Worm (Caenorhabditis elegans) whole organism, L4 larva: ENCODE data around the gene F07G6.10.

Source experiments
- D1046.2 ChIP-seq: fragments of 200-800 bp; sonication (Bioruptor generic); IDR thresholded peaks from 2 replicates; pipeline ENCODE4 v1.3.6; 2022; ENCODE audit warnings: missing genetic modification characterization, missing compliant biosample characterization
- F37D6.2 ChIP-seq: sonication (generic microtip); optimal IDR thresholded peaks from 2 replicates; lab custom pipeline; 2016; ENCODE audit warnings: mild to moderate bottlenecking, missing genetic modification characterization, missing compliant biosample characterization
- F44E2.7 ChIP-seq: fragments of 200-800 bp; sonication (Bioruptor generic); IDR thresholded peaks from 2 replicates; pipeline ENCODE4 v2.1.2; 2022; ENCODE audit warnings: missing genetic modification characterization, missing compliant biosample characterization
- ZK546.5 ChIP-seq, 2 experiments: sonication (generic microtip); optimal IDR thresholded peaks; 2 replicates each; lab custom pipeline; 2017; ENCODE audit warnings: missing biosample characterization in 2 of 2, missing genetic modification characterization in 2 of 2
- aha-1 ChIP-seq: fragments of 150-350 bp; peaks from one replicate; lab custom pipeline; 2014; ENCODE audit warnings: missing biosample characterization, missing genetic modification characterization
- ceh-82 ChIP-seq: sonication (generic microtip); optimal IDR thresholded peaks from 2 replicates; lab custom pipeline; 2017; ENCODE audit warnings: missing biosample characterization, missing genetic modification characterization
- hlh-30 ChIP-seq: sonication (generic microtip); optimal IDR thresholded peaks from 2 replicates; lab custom pipeline; 2017; ENCODE audit warnings: antibody characterized with exemption, mild to moderate bottlenecking, missing genetic modification characterization, missing compliant biosample characterization; ENCODE audit not compliant: insufficient read depth
- lim-7 ChIP-seq: fragments of 200-800 bp; sonication (Bioruptor generic); IDR thresholded peaks from 2 replicates; pipeline ENCODE4 v1.3.6; 2022; ENCODE audit warnings: missing genetic modification characterization, missing compliant biosample characterization
- lir-3 ChIP-seq: sonication (generic microtip); optimal IDR thresholded peaks from 2 replicates; lab custom pipeline; 2016; ENCODE audit warnings: mild to moderate bottlenecking, missing genetic modification characterization, missing compliant biosample characterization
- mxl-3 ChIP-seq: fragments of 200-800 bp; sonication (Bioruptor generic); optimal IDR thresholded peaks from 2 replicates; lab custom pipeline; 2018; ENCODE audit warnings: mild to moderate bottlenecking, missing genetic modification characterization, missing compliant biosample characterization
- nhr-42 ChIP-seq: fragments of 200-800 bp; sonication (Bioruptor generic); IDR thresholded peaks from 2 replicates; pipeline ENCODE4 v1.3.6; 2022; ENCODE audit warnings: missing genetic modification characterization, missing compliant biosample characterization
- sdz-12 ChIP-seq: fragments of 200-800 bp; sonication (Bioruptor generic); optimal IDR thresholded peaks from 2 replicates; lab custom pipeline; 2018; ENCODE audit warnings: mild to moderate bottlenecking, missing genetic modification characterization, missing compliant biosample characterization
- skn-1 ChIP-seq: fragments of 150-350 bp; optimal IDR thresholded peaks from 2 replicates; lab custom pipeline; 2014; ENCODE audit warnings: missing biosample characterization, missing genetic modification characterization
- unc-39 ChIP-seq: sonication (generic microtip); optimal IDR thresholded peaks from 2 replicates; lab custom pipeline; 2017; ENCODE audit warnings: missing biosample characterization, missing genetic modification characterization
- unc-62 ChIP-seq, 3 experiments: fragments of 150-350 bp in 1 of 3; sonication (generic microtip); optimal IDR thresholded peaks in 2 of 3; peaks in 1 of 3; 1 replicate in 1 of 3; 2 replicates in 2 of 3; lab custom pipeline; 2014 to 2017; ENCODE audit warnings: missing biosample characterization in 3 of 3, missing genetic modification characterization in 3 of 3, missing genetic modification reagents in 3 of 3, missing genotype in 1 of 3
- zag-1 ChIP-seq: fragments of 150-350 bp; optimal IDR thresholded peaks from 2 replicates; lab custom pipeline; 2014; ENCODE audit warnings: missing biosample characterization, missing genetic modification characterization

Gene F07G6.10

ce11 chrX:1769636-1770035 is 31.9 kb downstream of the F07G6.10 start:
- no peak for TF ChIP-seq mxl-3 (GFP tag; lab: Kevin White, UChicago)
- TF ChIP-seq unc-62 (GFP tag; optimal IDR thresholded peaks at IDR 0.05 in 1 of 2; lab: Kevin White, UChicago): peak in 1 of 2 experiments; percentile 97
- no peak for TF ChIP-seq unc-62 (tag; optimal IDR thresholded peaks at IDR 0.05; lab: Kevin White, UChicago)
- TF ChIP-seq aha-1 (tag; lab: Kevin White, UChicago): peak; percentile 34
- no peak for TF ChIP-seq D1046.2 (GFP tag; lab: Robert Waterston, UW)
- TF ChIP-seq F37D6.2 (tag; lab: Kevin White, UChicago): no peak

ce11 chrX:1777988-1778387 is 40.3 kb downstream of the F07G6.10 start, which contains the start of gene elc-2:
Gene elc-2 (minus strand): TSS chrX:1778088.
- no peak for TF ChIP-seq zag-1 (tag; lab: Kevin White, UChicago)

ce11 chrX:1785692-1786091 is 48.0 kb downstream of the F07G6.10 start:
- TF ChIP-seq unc-62 (GFP tag; optimal IDR thresholded peaks at IDR 0.05 in 1 of 2; lab: Kevin White, UChicago) (peak in 1 of 2 experiments; percentile 98), unc-62 (tag; optimal IDR thresholded peaks at IDR 0.05; lab: Kevin White, UChicago) (no peak), sdz-12 (GFP tag; lab: Kevin White, UChicago) (no peak)

ce11 chrX:1786607-1787006 is 48.9 kb downstream of the F07G6.10 start, which contains the start of gene arg-1:
Gene arg-1 (plus strand): TSS chrX:1786907.
- no peak for TF ChIP-seq lir-3 (tag; lab: Kevin White, UChicago)
- no peak for TF ChIP-seq ZK546.5 (tag; optimal IDR thresholded peaks at IDR 0.05; lab: Kevin White, UChicago)
- no peak for TF ChIP-seq hlh-30 (tag; lab: Kevin White, UChicago)
- no peak for TF ChIP-seq unc-62 (GFP tag; optimal IDR thresholded peaks at IDR 0.05 in 1 of 2; lab: Kevin White, UChicago)
- TF ChIP-seq unc-62 (tag; optimal IDR thresholded peaks at IDR 0.05; lab: Kevin White, UChicago): no peak
- no peak for TF ChIP-seq ceh-82
- TF ChIP-seq F37D6.2 (tag; lab: Kevin White, UChicago): no peak
- TF ChIP-seq unc-39 (tag; lab: Kevin White, UChicago): no peak
- TF ChIP-seq lim-7: no peak
- TF ChIP-seq nhr-42 (GFP tag; lab: Robert Waterston, UW): no peak
- TF ChIP-seq F44E2.7 (GFP tag; lab: Robert Waterston, UW): no peak
- no peak for TF ChIP-seq skn-1 (tag; lab: Kevin White, UChicago)
